Worm (Caenorhabditis elegans) whole organism, L4 larva: ENCODE data around the gene F43C1.7.

Source experiments
- D1046.2 ChIP-seq: fragments of 200-800 bp; sonication (Bioruptor generic); IDR thresholded peaks from 2 replicates; pipeline ENCODE4 v1.3.6; 2022; ENCODE audit warnings: missing genetic modification characterization, missing compliant biosample characterization
- F26F4.8 ChIP-seq: fragments of 200-800 bp; sonication (Bioruptor generic); conservative IDR thresholded peaks from 2 replicates; pipeline ENCODE4 v1.3.6; 2022; ENCODE audit warnings: missing genetic modification characterization, missing compliant biosample characterization
- Y105C5A.15 ChIP-seq: fragments of 200-800 bp; sonication (Bioruptor generic); IDR thresholded peaks from 2 replicates; pipeline ENCODE4 v1.3.6; 2022; ENCODE audit warnings: missing genetic modification characterization, missing compliant biosample characterization
- Y75B8A.6 ChIP-seq: fragments of 200-800 bp; sonication (Bioruptor generic); IDR thresholded peaks from 2 replicates; pipeline ENCODE4 v1.3.6; 2022; ENCODE audit warnings: missing genetic modification reagents, missing genetic modification characterization, missing compliant biosample characterization
- ZK337.2 ChIP-seq: fragments of 200-800 bp; sonication (Bioruptor generic); IDR thresholded peaks from 2 replicates; pipeline ENCODE4 v1.3.6; 2022; ENCODE audit warnings: missing genetic modification reagents, missing genetic modification characterization, missing compliant biosample characterization
- ZK546.5 ChIP-seq, 2 experiments: sonication (generic microtip); optimal IDR thresholded peaks; 2 replicates each; lab custom pipeline; 2017; ENCODE audit warnings: missing biosample characterization in 2 of 2, missing genetic modification characterization in 2 of 2
- aly-2 ChIP-seq: sonication (generic microtip); optimal IDR thresholded peaks from 2 replicates; lab custom pipeline; 2018; ENCODE audit warnings: missing biosample characterization, missing genetic modification characterization
- ceh-20 ChIP-seq: fragments of 200-800 bp; sonication (Bioruptor generic); IDR thresholded peaks from 2 replicates; pipeline ENCODE4 v1.3.6; 2022; ENCODE audit warnings: missing genetic modification reagents, missing genetic modification characterization, missing compliant biosample characterization
- ceh-28 ChIP-seq: fragments of 150-350 bp; optimal IDR thresholded peaks from 2 replicates; lab custom pipeline; 2014; ENCODE audit warnings: missing biosample characterization, missing genetic modification reagents, missing genetic modification characterization
- ceh-32 ChIP-seq: sonication (generic microtip); optimal IDR thresholded peaks from 2 replicates; lab custom pipeline; 2016; ENCODE audit warnings: mild to moderate bottlenecking, missing genetic modification characterization, missing compliant biosample characterization; ENCODE audit not compliant: poor library complexity
- ceh-44 ChIP-seq: fragments of 200-800 bp; sonication (Bioruptor generic); IDR thresholded peaks from 2 replicates; pipeline ENCODE4 v1.3.6; 2022; ENCODE audit warnings: missing genetic modification reagents, missing genetic modification characterization, missing compliant biosample characterization
- ces-1 ChIP-seq: fragments of 150-350 bp; sonication (generic microtip); optimal IDR thresholded peaks from 4 replicates; lab custom pipeline; 2014; ENCODE audit warnings: missing biosample characterization, missing genetic modification reagents, missing genetic modification characterization
- ctbp-1 ChIP-seq: fragments of 200-800 bp; sonication (Bioruptor generic); IDR thresholded peaks from 2 replicates; pipeline ENCODE4 v1.3.6; 2022; ENCODE audit warnings: missing genetic modification reagents, missing genetic modification characterization, missing compliant biosample characterization
- daf-12 ChIP-seq: fragments of 150-350 bp; optimal IDR thresholded peaks from 2 replicates; lab custom pipeline; 2014; ENCODE audit warnings: missing biosample characterization, missing genetic modification reagents, missing genetic modification characterization
- daf-19 ChIP-seq: fragments of 200-800 bp; sonication (Bioruptor generic); conservative IDR thresholded peaks from 2 replicates; pipeline ENCODE4 v1.3.6; 2022; ENCODE audit warnings: missing genetic modification characterization, missing compliant biosample characterization
- dpl-1 ChIP-seq: fragments of 150-350 bp; optimal IDR thresholded peaks from 2 replicates; lab custom pipeline; 2014; ENCODE audit warnings: missing biosample characterization, missing genetic modification reagents, missing genetic modification characterization
- dve-1 ChIP-seq: sonication (generic microtip); optimal IDR thresholded peaks from 2 replicates; lab custom pipeline; 2017; ENCODE audit warnings: antibody characterized with exemption, mild to moderate bottlenecking, missing genetic modification characterization, missing compliant biosample characterization; ENCODE audit not compliant: insufficient read depth
- egl-43 ChIP-seq: fragments of 200-800 bp; sonication (Bioruptor generic); IDR thresholded peaks from 2 replicates; pipeline ENCODE4 v1.3.6; 2022; ENCODE audit warnings: missing genetic modification reagents, missing genetic modification characterization, missing compliant biosample characterization
- fkh-10 ChIP-seq: fragments of 150-350 bp; optimal IDR thresholded peaks from 2 replicates; lab custom pipeline; 2014; ENCODE audit warnings: missing biosample characterization, missing genetic modification reagents, missing genetic modification characterization
- fos-1 ChIP-seq: fragments of 150-350 bp; optimal IDR thresholded peaks from 2 replicates; lab custom pipeline; 2014; ENCODE audit warnings: missing biosample characterization, missing genetic modification characterization
- gei-8 ChIP-seq: fragments of 200-800 bp; sonication (Bioruptor generic); optimal IDR thresholded peaks from 2 replicates; lab custom pipeline; 2018; ENCODE audit warnings: mild to moderate bottlenecking, missing genetic modification characterization, missing compliant biosample characterization
- hlh-11 ChIP-seq: fragments of 200-800 bp; sonication (Bioruptor generic); optimal IDR thresholded peaks from 2 replicates; lab custom pipeline; 2018; ENCODE audit warnings: mild to moderate bottlenecking, missing genetic modification characterization, missing compliant biosample characterization
- hlh-30 ChIP-seq: sonication (generic microtip); optimal IDR thresholded peaks from 2 replicates; lab custom pipeline; 2017; ENCODE audit warnings: antibody characterized with exemption, mild to moderate bottlenecking, missing genetic modification characterization, missing compliant biosample characterization; ENCODE audit not compliant: insufficient read depth
- hmg-1.1 ChIP-seq: fragments of 200-800 bp; sonication (Bioruptor generic); IDR thresholded peaks from 2 replicates; pipeline ENCODE4 v1.3.6; 2022; ENCODE audit warnings: missing genetic modification reagents, missing genetic modification characterization, missing compliant biosample characterization
- lin-1 ChIP-seq: fragments of 200-800 bp; sonication (Bioruptor generic); IDR thresholded peaks from 2 replicates; pipeline ENCODE4 v1.3.6; 2022; ENCODE audit warnings: missing genetic modification reagents, missing genetic modification characterization, missing compliant biosample characterization
- lin-13 ChIP-seq: fragments of 150-350 bp; optimal IDR thresholded peaks from 2 replicates; lab custom pipeline; 2014; ENCODE audit warnings: missing biosample characterization, missing genetic modification reagents, missing genetic modification characterization
- lin-29 ChIP-seq: fragments of 200-800 bp; sonication (Bioruptor generic); IDR thresholded peaks from 2 replicates; pipeline ENCODE4 v1.3.6; 2022; ENCODE audit warnings: missing genetic modification reagents, missing genetic modification characterization, missing compliant biosample characterization
- lin-38 ChIP-seq: fragments of 200-800 bp; sonication (Bioruptor generic); IDR thresholded peaks from 2 replicates; pipeline ENCODE4 v1.3.6; 2022; ENCODE audit warnings: missing genetic modification reagents, missing genetic modification characterization, missing compliant biosample characterization
- lir-3 ChIP-seq: sonication (generic microtip); optimal IDR thresholded peaks from 2 replicates; lab custom pipeline; 2016; ENCODE audit warnings: mild to moderate bottlenecking, missing genetic modification characterization, missing compliant biosample characterization
- madf-5 ChIP-seq, 2 experiments: fragments of 200-800 bp; sonication (Bioruptor generic); IDR thresholded peaks; 2 replicates each; pipeline ENCODE4 v1.3.6; 2022; ENCODE audit warnings: missing compliant biosample characterization in 2 of 2, missing genetic modification characterization in 2 of 2
- madf-9 ChIP-seq: fragments of 200-800 bp; sonication (Bioruptor generic); conservative IDR thresholded peaks from 2 replicates; pipeline ENCODE4 v1.3.6; 2022; ENCODE audit warnings: missing genetic modification reagents, missing genetic modification characterization, missing compliant biosample characterization
- mdl-1 ChIP-seq, 2 experiments: fragments of 150-350 bp in 1 of 2; sonication (generic microtip) in 1 of 2; optimal IDR thresholded peaks; 2 replicates each; lab custom pipeline; 2014 to 2017; ENCODE audit warnings: missing biosample characterization in 2 of 2, missing genetic modification characterization in 2 of 2
- mdt-29 ChIP-seq: fragments of 200-800 bp; sonication (Bioruptor generic); IDR thresholded peaks from 2 replicates; pipeline ENCODE4 v1.3.6; 2022; ENCODE audit warnings: missing genetic modification reagents, missing genetic modification characterization, missing compliant biosample characterization
- nhr-10 ChIP-seq: fragments of 150-350 bp; optimal IDR thresholded peaks from 2 replicates; lab custom pipeline; 2014; ENCODE audit warnings: missing biosample characterization, missing genetic modification characterization
- nhr-11 ChIP-seq: fragments of 150-350 bp; optimal IDR thresholded peaks from 2 replicates; lab custom pipeline; 2014; ENCODE audit warnings: missing biosample characterization, missing genetic modification characterization
- nhr-28 ChIP-seq: fragments of 150-350 bp; optimal IDR thresholded peaks from 2 replicates; lab custom pipeline; 2014; ENCODE audit warnings: missing biosample characterization, missing genetic modification characterization
- nhr-41 ChIP-seq: fragments of 200-800 bp; sonication (Bioruptor generic); IDR thresholded peaks from 2 replicates; pipeline ENCODE4 v1.3.6; 2022; ENCODE audit warnings: missing genetic modification reagents, missing genetic modification characterization, missing compliant biosample characterization
- nhr-42 ChIP-seq: fragments of 200-800 bp; sonication (Bioruptor generic); IDR thresholded peaks from 2 replicates; pipeline ENCODE4 v1.3.6; 2022; ENCODE audit warnings: missing genetic modification characterization, missing compliant biosample characterization
- nhr-48 ChIP-seq: sonication (generic microtip); optimal IDR thresholded peaks from 2 replicates; lab custom pipeline; 2016; ENCODE audit warnings: mild to moderate bottlenecking, missing genetic modification characterization, missing compliant biosample characterization
- nhr-77 ChIP-seq: fragments of 150-350 bp; optimal IDR thresholded peaks from 2 replicates; lab custom pipeline; 2014; ENCODE audit warnings: missing biosample characterization, missing genetic modification characterization
- saeg-2 ChIP-seq: fragments of 200-800 bp; sonication (Bioruptor generic); IDR thresholded peaks from 2 replicates; pipeline ENCODE4 v1.3.6; 2022; ENCODE audit warnings: missing genetic modification reagents, missing genetic modification characterization, missing compliant biosample characterization
- set-16 ChIP-seq: fragments of 200-800 bp; sonication (Bioruptor generic); IDR thresholded peaks from 2 replicates; pipeline ENCODE4 v1.3.6; 2022; ENCODE audit warnings: missing genetic modification reagents, missing genetic modification characterization, missing compliant biosample characterization
- skn-1 ChIP-seq: fragments of 150-350 bp; optimal IDR thresholded peaks from 2 replicates; lab custom pipeline; 2014; ENCODE audit warnings: missing biosample characterization, missing genetic modification characterization
- snpc-4 ChIP-seq: fragments of 150-350 bp; optimal IDR thresholded peaks from 2 replicates; lab custom pipeline; 2014; ENCODE audit warnings: missing biosample characterization, missing genetic modification characterization
- spr-1 ChIP-seq: sonication (generic microtip); optimal IDR thresholded peaks from 2 replicates; lab custom pipeline; 2016; ENCODE audit warnings: mild to moderate bottlenecking, missing genetic modification characterization, missing compliant biosample characterization
- tra-1 ChIP-seq: fragments of 200-800 bp; sonication (Bioruptor generic); IDR thresholded peaks from 2 replicates; pipeline ENCODE4 v1.3.6; 2022; ENCODE audit warnings: missing genetic modification reagents, missing genetic modification characterization, missing compliant biosample characterization
- unc-130 ChIP-seq: sonication (generic microtip); optimal IDR thresholded peaks from 2 replicates; lab custom pipeline; 2016; ENCODE audit warnings: missing genetic modification reagents, missing genetic modification characterization, missing compliant biosample characterization
- vab-7 ChIP-seq: fragments of 200-800 bp; sonication (Bioruptor generic); IDR thresholded peaks from 2 replicates; pipeline ENCODE4 v1.3.6; 2022; ENCODE audit warnings: missing genetic modification reagents, missing genetic modification characterization, missing compliant biosample characterization
- zag-1 ChIP-seq: fragments of 150-350 bp; optimal IDR thresholded peaks from 2 replicates; lab custom pipeline; 2014; ENCODE audit warnings: missing biosample characterization, missing genetic modification characterization
- zfp-2 ChIP-seq: sonication (generic microtip); optimal IDR thresholded peaks from 2 replicates; lab custom pipeline; 2016; ENCODE audit warnings: mild to moderate bottlenecking, missing genetic modification characterization, missing compliant biosample characterization
- zfp-3 ChIP-seq: fragments of 200-800 bp; sonication (Bioruptor generic); conservative IDR thresholded peaks from 2 replicates; pipeline ENCODE4 v1.3.6; 2022; ENCODE audit warnings: missing genetic modification reagents, missing genetic modification characterization, missing compliant biosample characterization
- zip-2 ChIP-seq: fragments of 150-350 bp; optimal IDR thresholded peaks from 2 replicates; lab custom pipeline; 2014; ENCODE audit warnings: missing biosample characterization, missing genetic modification characterization

F43C1.7 gene

DNA sequence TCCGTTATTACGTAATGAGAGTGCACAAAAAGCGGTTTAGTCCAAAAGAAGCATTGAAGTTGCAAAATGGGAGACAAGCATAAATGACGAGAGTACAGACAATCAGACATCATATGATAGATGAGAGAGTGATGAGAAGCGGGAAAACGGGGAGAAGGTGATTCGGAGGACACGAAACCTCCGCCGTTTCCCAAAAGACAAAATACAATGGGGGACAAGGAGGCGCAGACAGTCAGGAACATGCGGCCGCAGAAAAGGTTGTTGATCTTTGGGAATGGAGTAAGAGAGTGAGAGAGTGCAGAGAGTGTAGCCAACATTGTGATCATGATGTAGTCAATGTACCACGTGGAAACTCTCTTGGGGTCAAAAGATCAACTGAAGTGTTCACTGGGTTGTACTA, 4.7 kb downstream of the F43C1.7 start (continued):
- TF ChIP-seq set-16 (GFP tag; lab: Robert Waterston, UW) (peak; percentile 57; the same call in 1 of the 2 replicates), skn-1 (no peak), ceh-28 (tag; lab: Kevin White, UChicago) (peak; percentile 45), lin-38 (peak; percentile 61), nhr-41 (GFP tag; lab: Robert Waterston, UW) (peak; percentile 70; the same call in 1 of the 2 replicates), egl-43 (GFP tag; lab: Robert Waterston, UW) (peak; percentile 89; the same call in 1 of the 2 replicates), hmg-1.1 (GFP tag; lab: Robert Waterston, UW) (peak; percentile 81), lin-29 (0 out of 2 replicates have a peak, but pooled peaks have one; percentile 31), dve-1 (tag; lab: Kevin White, UChicago) (peak; percentile 97), mdt-29 (peak; percentile 67), Y105C5A.15 (GFP tag; lab: Robert Waterston, UW) (no peak), zip-2 (tag; lab: Kevin White, UChicago) (no peak), D1046.2 (GFP tag; lab: Robert Waterston, UW) (no peak), ceh-20 (peak; percentile 88), daf-19 (GFP tag; lab: Robert Waterston, UW) (no peak), ZK337.2 (GFP tag; lab: Robert Waterston, UW) (no peak), hlh-11 (peak; percentile 99), lin-13 (peak; percentile 81), ctbp-1 (GFP tag; lab: Robert Waterston, UW) (peak; percentile 89), spr-1 (peak; percentile 74), mdl-1 (tag; optimal IDR thresholded peaks at IDR 0.05; lab: Kevin White, UChicago) (peak; percentile 91 to 99), ZK546.5 (tag; optimal IDR thresholded peaks at IDR 0.05; lab: Kevin White, UChicago) (no peak), nhr-77 (peak; percentile 81), aly-2 (tag; lab: Kevin White, UChicago) (no peak), nhr-48 (tag; lab: Kevin White, UChicago) (peak; percentile 98), lin-1 (GFP tag; lab: Robert Waterston, UW) (peak; percentile 91), zfp-3 (peak; percentile 83), Y75B8A.6 (GFP tag; lab: Robert Waterston, UW) (no peak), gei-8 (GFP tag; lab: Kevin White, UChicago) (peak; percentile 87), zfp-2 (tag; lab: Kevin White, UChicago) (no peak), zag-1 (tag; lab: Kevin White, UChicago) (no peak), unc-130 (GFP tag; lab: Kevin White, UChicago) (no peak), nhr-42 (GFP tag; lab: Robert Waterston, UW) (no peak), ceh-32 (peak; percentile 32), madf-5 (GFP tag; IDR thresholded peaks at IDR 0.05; lab: Robert Waterston, UW) (no peak), madf-9 (GFP tag; lab: Robert Waterston, UW) (peak; percentile 70; the same call in 1 of the 2 replicates), F26F4.8 (GFP tag; lab: Robert Waterston, UW) (no peak), daf-12 (tag; lab: Kevin White, UChicago) (no peak), saeg-2 (GFP tag; lab: Robert Waterston, UW) (peak; percentile 87), ces-1 (GFP tag; lab: Kevin White, UChicago) (no peak), ceh-44 (GFP tag; lab: Robert Waterston, UW) (no peak), hlh-30 (tag; lab: Kevin White, UChicago) (peak; percentile 98), fkh-10 (peak; percentile 90), fos-1 (tag; lab: Kevin White, UChicago) (no peak), dpl-1 (GFP tag; lab: Kevin White, UChicago) (peak; percentile 64), nhr-10 (tag; lab: Kevin White, UChicago) (peak; percentile 80), lir-3 (tag; lab: Kevin White, UChicago) (no peak), nhr-11 (tag; lab: Kevin White, UChicago) (peak; percentile 100), vab-7 (GFP tag; lab: Robert Waterston, UW) (no peak), tra-1 (peak; percentile 91), nhr-28 (tag; lab: Kevin White, UChicago) (peak; percentile 100), snpc-4 (no peak)
